Worm (Caenorhabditis elegans) whole organism, young adult: ENCODE data around the gene epg-7.

Experiments used
- B0035.1 ChIP-seq: sonication (generic microtip); optimal IDR thresholded peaks from 2 replicates; lab custom pipeline; 2016; ENCODE audit warnings: missing genetic modification characterization, mild to moderate bottlenecking, missing compliant biosample characterization, missing genotype, missing genetic modification reagents
- B0261.1 ChIP-seq: sonication (generic microtip); optimal IDR thresholded peaks from 2 replicates; lab custom pipeline; 2016; ENCODE audit warnings: mild to moderate bottlenecking, missing genetic modification characterization, moderate library complexity, missing compliant biosample characterization
- F22D6.2 ChIP-seq: sonication (generic microtip); optimal IDR thresholded peaks from 2 replicates; lab custom pipeline; 2016; ENCODE audit warnings: mild to moderate bottlenecking, missing genetic modification characterization, missing compliant biosample characterization
- F23B12.7 ChIP-seq: sonication (generic microtip); optimal IDR thresholded peaks from 2 replicates; lab custom pipeline; 2017; ENCODE audit warnings: missing genetic modification characterization, mild to moderate bottlenecking, missing compliant biosample characterization, antibody characterized with exemption, moderate library complexity; ENCODE audit not compliant: insufficient read depth
- F39B2.1 ChIP-seq: fragments of 200-800 bp; sonication (Bioruptor generic); IDR thresholded peaks from 2 replicates; pipeline ENCODE4 v1.3.6; 2022; ENCODE audit warnings: missing genetic modification reagents, missing genetic modification characterization, missing compliant biosample characterization
- F57A8.1 ChIP-seq: fragments of 200-800 bp; sonication (Bioruptor generic); optimal IDR thresholded peaks from 2 replicates; lab custom pipeline; 2018; ENCODE audit warnings: mild to moderate bottlenecking, missing genetic modification characterization, moderate library complexity, missing compliant biosample characterization
- K11D2.4 ChIP-seq: fragments of 200-800 bp; sonication (Bioruptor generic); IDR thresholded peaks from 2 replicates; pipeline ENCODE4 v1.3.6; 2022; ENCODE audit warnings: missing genetic modification reagents, missing genetic modification characterization, missing compliant biosample characterization
- K12H6.12 ChIP-seq: fragments of 200-800 bp; sonication (Bioruptor generic); optimal IDR thresholded peaks from 2 replicates; lab custom pipeline; 2018; ENCODE audit warnings: mild to moderate bottlenecking, missing genetic modification characterization, missing compliant biosample characterization
- Y56A3A.18 ChIP-seq: fragments of 200-800 bp; sonication (Bioruptor generic); IDR thresholded peaks from 2 replicates; pipeline ENCODE4 v1.3.6; 2022; ENCODE audit warnings: missing genetic modification reagents, missing genetic modification characterization, missing compliant biosample characterization
- ZK185.1 ChIP-seq: sonication (generic microtip); optimal IDR thresholded peaks from 2 replicates; lab custom pipeline; 2016; ENCODE audit warnings: mild to moderate bottlenecking, missing genetic modification characterization, missing compliant biosample characterization; ENCODE audit not compliant: poor library complexity, severe bottlenecking
- aptf-2 ChIP-seq: fragments of 200-800 bp; sonication (Bioruptor generic); conservative IDR thresholded peaks from 2 replicates; pipeline ENCODE4 v1.3.6; 2022; ENCODE audit warnings: missing genetic modification reagents, missing genetic modification characterization, missing compliant biosample characterization
- aptf-3 ChIP-seq: fragments of 200-800 bp; sonication (Bioruptor generic); IDR thresholded peaks from 2 replicates; pipeline ENCODE4 v1.3.6; 2022; ENCODE audit warnings: missing genetic modification characterization, missing compliant biosample characterization
- atf-7 ChIP-seq: sonication (generic microtip); optimal IDR thresholded peaks from 2 replicates; lab custom pipeline; 2017; ENCODE audit warnings: mild to moderate bottlenecking, missing genetic modification characterization, missing compliant biosample characterization
- athp-1 ChIP-seq: sonication (generic microtip); optimal IDR thresholded peaks from 2 replicates; lab custom pipeline; 2017; ENCODE audit warnings: mild to moderate bottlenecking, missing genetic modification characterization, missing compliant biosample characterization
- cebp-1 ChIP-seq, 2 experiments: fragments of 200-800 bp in 1 of 2; sonication (Bioruptor generic) in 1 of 2; sonication (generic microtip) in 1 of 2; IDR thresholded peaks in 1 of 2; optimal IDR thresholded peaks in 1 of 2; 2 replicates each; pipeline versions ENCODE4 v1.3.6 to Lab custom; 2017 to 2022; ENCODE audit warnings: missing compliant biosample characterization in 2 of 2, missing genetic modification characterization in 2 of 2, mild to moderate bottlenecking in 1 of 2, missing genetic modification reagents in 1 of 2, moderate library complexity in 1 of 2
- ceh-27 ChIP-seq: fragments of 200-800 bp; sonication (Bioruptor generic); optimal IDR thresholded peaks from 2 replicates; lab custom pipeline; 2018; ENCODE audit warnings: mild to moderate bottlenecking, missing genetic modification characterization, moderate library complexity, missing compliant biosample characterization
- chd-7 ChIP-seq: sonication (generic microtip); optimal IDR thresholded peaks from 2 replicates; lab custom pipeline; 2016; ENCODE audit warnings: mild to moderate bottlenecking, missing genetic modification characterization, moderate library complexity, missing compliant biosample characterization
- dox-1 ChIP-seq: fragments of 200-800 bp; sonication (Bioruptor generic); IDR thresholded peaks from 2 replicates; pipeline ENCODE4 v1.3.6; 2022; ENCODE audit warnings: missing genetic modification reagents, missing genetic modification characterization, missing compliant biosample characterization
- efl-1 ChIP-seq: fragments of 150-350 bp; optimal IDR thresholded peaks from 2 replicates; lab custom pipeline; 2014; ENCODE audit warnings: missing biosample characterization, missing genetic modification reagents, missing genetic modification characterization
- ekl-4 ChIP-seq: fragments of 200-800 bp; sonication (Bioruptor generic); IDR thresholded peaks from 2 replicates; pipeline ENCODE4 v1.3.6; 2022; ENCODE audit warnings: missing genetic modification reagents, missing genetic modification characterization, missing compliant biosample characterization
- hlh-26 ChIP-seq: fragments of 200-800 bp; sonication (Bioruptor generic); conservative IDR thresholded peaks from 2 replicates; pipeline ENCODE4 v1.3.6; 2022; ENCODE audit warnings: missing genetic modification reagents, missing genetic modification characterization, missing compliant biosample characterization
- hmg-1.2 ChIP-seq: fragments of 200-800 bp; sonication (Bioruptor generic); IDR thresholded peaks from 2 replicates; pipeline ENCODE4 v1.3.6; 2022; ENCODE audit warnings: missing genetic modification reagents, missing genetic modification characterization, missing compliant biosample characterization
- let-526 ChIP-seq: fragments of 200-800 bp; sonication (Bioruptor generic); IDR thresholded peaks from 2 replicates; pipeline ENCODE4 v1.3.6; 2022; ENCODE audit warnings: missing genetic modification reagents, missing genetic modification characterization, missing compliant biosample characterization
- let-607 ChIP-seq, 2 experiments: fragments of 200-800 bp in 1 of 2; sonication (Bioruptor generic) in 1 of 2; sonication (generic microtip) in 1 of 2; optimal IDR thresholded peaks; 2 replicates each; lab custom pipeline; 2016 to 2018; ENCODE audit warnings: mild to moderate bottlenecking in 2 of 2, missing compliant biosample characterization in 2 of 2, missing genetic modification characterization in 2 of 2, moderate library complexity in 2 of 2, missing genotype in 1 of 2
- lin-26 ChIP-seq: fragments of 200-800 bp; sonication (Bioruptor generic); IDR thresholded peaks from 2 replicates; pipeline ENCODE4 v1.3.6; 2022; ENCODE audit warnings: missing genetic modification reagents, missing genetic modification characterization, missing compliant biosample characterization
- lin-35 ChIP-seq, 3 experiments: fragments of 150-350 bp in 2 of 3; sonication (generic microtip) in 1 of 3; optimal IDR thresholded peaks; 2 replicates each; lab custom pipeline; 2014 to 2018; ENCODE audit warnings: missing biosample characterization in 3 of 3, missing genetic modification characterization in 3 of 3, missing genetic modification reagents in 3 of 3
- lir-1 ChIP-seq: fragments of 200-800 bp; sonication (Bioruptor generic); conservative IDR thresholded peaks from 2 replicates; pipeline ENCODE4 v1.3.6; 2022; ENCODE audit warnings: missing genetic modification reagents, missing genetic modification characterization, missing compliant biosample characterization
- lsl-1 ChIP-seq: fragments of 200-800 bp; sonication (Bioruptor generic); optimal IDR thresholded peaks from 2 replicates; lab custom pipeline; 2018; ENCODE audit warnings: mild to moderate bottlenecking, missing genetic modification characterization, moderate library complexity, missing compliant biosample characterization
- madf-8 ChIP-seq: fragments of 200-800 bp; sonication (Bioruptor generic); conservative IDR thresholded peaks from 2 replicates; pipeline ENCODE4 v1.3.6; 2022; ENCODE audit warnings: missing genetic modification reagents, missing genetic modification characterization, missing compliant biosample characterization
- mcd-1 ChIP-seq: fragments of 200-800 bp; sonication (Bioruptor generic); IDR thresholded peaks from 2 replicates; pipeline ENCODE4 v1.3.6; 2022; ENCODE audit warnings: missing genetic modification reagents, missing genetic modification characterization, missing compliant biosample characterization
- mel-28 ChIP-seq: sonication (generic microtip); optimal IDR thresholded peaks from 2 replicates; lab custom pipeline; 2016; ENCODE audit warnings: borderline replicate concordance, mild to moderate bottlenecking, missing genetic modification characterization, missing compliant biosample characterization
- nhr-27 ChIP-seq: fragments of 200-800 bp; sonication (Bioruptor generic); optimal IDR thresholded peaks from 2 replicates; lab custom pipeline; 2018; ENCODE audit warnings: mild to moderate bottlenecking, missing genetic modification characterization, moderate library complexity, missing compliant biosample characterization
- rcor-1 ChIP-seq: fragments of 200-800 bp; sonication (Bioruptor generic); IDR thresholded peaks from 2 replicates; pipeline ENCODE4 v1.3.6; 2022; ENCODE audit warnings: missing genetic modification reagents, missing genetic modification characterization, missing compliant biosample characterization
- repo-1 ChIP-seq: sonication (generic microtip); optimal IDR thresholded peaks from 2 replicates; lab custom pipeline; 2017; ENCODE audit warnings: mild to moderate bottlenecking, missing genetic modification characterization, missing compliant biosample characterization
- snpc-1.3 ChIP-seq: sonication (generic microtip); optimal IDR thresholded peaks from 2 replicates; lab custom pipeline; 2017; ENCODE audit warnings: missing genetic modification characterization, mild to moderate bottlenecking, missing compliant biosample characterization, antibody characterized with exemption, moderate library complexity, missing genotype, missing genetic modification reagents; ENCODE audit not compliant: insufficient read depth
- snpc-3.4 ChIP-seq: sonication (generic microtip); optimal IDR thresholded peaks from 2 replicates; lab custom pipeline; 2017; ENCODE audit warnings: missing genetic modification characterization, mild to moderate bottlenecking, missing compliant biosample characterization, antibody characterized with exemption, moderate library complexity, missing genotype, missing genetic modification reagents
- somi-1 ChIP-seq: fragments of 200-800 bp; sonication (Bioruptor generic); optimal IDR thresholded peaks from 2 replicates; lab custom pipeline; 2018; ENCODE audit warnings: mild to moderate bottlenecking, missing genetic modification characterization, missing compliant biosample characterization
- tbp1 ChIP-seq: fragments of 200-800 bp; sonication (Bioruptor generic); optimal IDR thresholded peaks from 2 replicates; lab custom pipeline; 2018; ENCODE audit warnings: mild to moderate bottlenecking, missing genetic modification characterization, missing compliant biosample characterization
- tlf-1 ChIP-seq: fragments of 200-800 bp; sonication (Bioruptor generic); optimal IDR thresholded peaks from 2 replicates; lab custom pipeline; 2018; ENCODE audit warnings: mild to moderate bottlenecking, missing genetic modification characterization, missing compliant biosample characterization
- zfh-2 ChIP-seq: fragments of 200-800 bp; sonication (Bioruptor generic); conservative IDR thresholded peaks from 2 replicates; pipeline ENCODE4 v1.3.6; 2022; ENCODE audit warnings: missing genetic modification reagents, missing genetic modification characterization, missing compliant biosample characterization
- zim-3 ChIP-seq: sonication (generic microtip); optimal IDR thresholded peaks from 2 replicates; lab custom pipeline; 2017; ENCODE audit warnings: mild to moderate bottlenecking, missing genetic modification characterization, moderate library complexity, missing compliant biosample characterization
- ztf-18 ChIP-seq: sonication (generic microtip); optimal IDR thresholded peaks from 2 replicates; lab custom pipeline; 2016; ENCODE audit warnings: missing genotype, mild to moderate bottlenecking, missing genetic modification characterization, missing compliant biosample characterization
- ztf-22 ChIP-seq: fragments of 200-800 bp; sonication (Bioruptor generic); optimal IDR thresholded peaks from 2 replicates; lab custom pipeline; 2018; ENCODE audit warnings: mild to moderate bottlenecking, missing genetic modification characterization, moderate library complexity, missing compliant biosample characterization
- ztf-25 ChIP-seq: fragments of 200-800 bp; sonication (Bioruptor generic); IDR thresholded peaks from 2 replicates; pipeline ENCODE4 v1.3.6; 2022; ENCODE audit warnings: missing genetic modification reagents, missing genetic modification characterization, missing compliant biosample characterization
- ztf-3 ChIP-seq: fragments of 200-800 bp; sonication (Bioruptor generic); optimal IDR thresholded peaks from 2 replicates; lab custom pipeline; 2018; ENCODE audit warnings: mild to moderate bottlenecking, missing genetic modification characterization, missing compliant biosample characterization
- ztf-6 ChIP-seq: fragments of 200-800 bp; sonication (Bioruptor generic); IDR thresholded peaks from 2 replicates; pipeline ENCODE4 v1.3.6; 2022; ENCODE audit warnings: missing genetic modification reagents, missing genetic modification characterization, missing compliant biosample characterization

The epg-7 gene

ce11 chrX:7334302-7334724, at the start of gene epg-7:
epg-7 (plus strand) TSS chrX:7334714.
- no peak for TF ChIP-seq efl-1 (GFP tag; lab: Kevin White, UChicago)
- peak; percentile 88 for TF ChIP-seq hmg-1.2 (GFP tag; lab: Robert Waterston, UW)
- TF ChIP-seq lir-1 (GFP tag; lab: Robert Waterston, UW): peak; percentile 91
- TF ChIP-seq tlf-1 (GFP tag; lab: Kevin White, UChicago): peak; percentile 62
- TF ChIP-seq ztf-6: peak; percentile 80; the same call in 1 of the 2 replicates
- no peak for TF ChIP-seq lin-26
- TF ChIP-seq ztf-3 (GFP tag; lab: Kevin White, UChicago): peak; percentile 45
- no peak for TF ChIP-seq zim-3 (tag; lab: Kevin White, UChicago)
- no peak for TF ChIP-seq madf-8 (GFP tag; lab: Robert Waterston, UW)
- peak; percentile 92 for TF ChIP-seq ceh-27 (GFP tag; lab: Kevin White, UChicago)
- 0 out of 2 replicates have a peak, but pooled peaks have one; percentile 26 for TF ChIP-seq ztf-25 (GFP tag; lab: Robert Waterston, UW)
- peak; percentile 60 for TF ChIP-seq F22D6.2
- TF ChIP-seq B0035.1 (tag; lab: Kevin White, UChicago): no peak
- TF ChIP-seq F39B2.1 (GFP tag; lab: Robert Waterston, UW): no peak
- TF ChIP-seq K11D2.4 (GFP tag; lab: Robert Waterston, UW): peak; percentile 84
- TF ChIP-seq ztf-18 (tag; lab: Kevin White, UChicago): peak; percentile 57
- TF ChIP-seq somi-1: peak; percentile 81
- peak; percentile 78 for TF ChIP-seq ztf-22
- peak; percentile 61 for TF ChIP-seq repo-1 (tag; lab: Kevin White, UChicago)
- TF ChIP-seq Y56A3A.18 (GFP tag; lab: Robert Waterston, UW): 0 out of 2 replicates have a peak, but pooled peaks have one; percentile 51
- TF ChIP-seq F23B12.7 (tag; lab: Kevin White, UChicago): peak; percentile 49
- TF ChIP-seq let-526 (GFP tag; lab: Robert Waterston, UW): peak; percentile 88
- no peak for TF ChIP-seq nhr-27 (tag; lab: Kevin White, UChicago)
- peak; percentile 85 for TF ChIP-seq athp-1 (tag; lab: Kevin White, UChicago)
- peak; percentile 50 to 79 for TF ChIP-seq let-607 (tag; optimal IDR thresholded peaks at IDR 0.05; lab: Kevin White, UChicago)
- TF ChIP-seq snpc-3.4: peak; percentile 2
- no peak for TF ChIP-seq snpc-1.3 (tag; lab: Kevin White, UChicago)
- no peak for TF ChIP-seq aptf-3
- peak in 1 of 3 experiments; percentile 85 for TF ChIP-seq lin-35 (GFP tag; optimal IDR thresholded peaks at IDR 0.05; lab: Kevin White, UChicago)
- TF ChIP-seq dox-1 (GFP tag; lab: Robert Waterston, UW): peak; percentile 91
- TF ChIP-seq ZK185.1: peak; percentile 74
- TF ChIP-seq atf-7 (tag; lab: Kevin White, UChicago): peak; percentile 83
- no peak for TF ChIP-seq mel-28 (tag; lab: Kevin White, UChicago)
- peak; percentile 81 for TF ChIP-seq mcd-1 (GFP tag; lab: Robert Waterston, UW)
- TF ChIP-seq B0261.1: peak; percentile 5
- peak; percentile 66 for TF ChIP-seq tbp1
- TF ChIP-seq aptf-2 (GFP tag; lab: Robert Waterston, UW): no peak; the same call in 1 of the 2 replicates
- TF ChIP-seq ekl-4 (GFP tag; lab: Robert Waterston, UW): peak; percentile 80
- peak; percentile 86 for TF ChIP-seq cebp-1 (GFP tag; IDR thresholded peaks at IDR 0.05; lab: Robert Waterston, UW)
- TF ChIP-seq cebp-1 (tag; optimal IDR thresholded peaks at IDR 0.05; lab: Kevin White, UChicago): peak; percentile 96
- TF ChIP-seq F57A8.1: no peak
- peak; percentile 98 for TF ChIP-seq zfh-2 (GFP tag; lab: Robert Waterston, UW)
- TF ChIP-seq K12H6.12 (tag; lab: Kevin White, UChicago): peak; percentile 95
- TF ChIP-seq rcor-1: peak; percentile 82
- TF ChIP-seq lsl-1 (GFP tag; lab: Kevin White, UChicago): no peak
- TF ChIP-seq hlh-26 (GFP tag; lab: Robert Waterston, UW): no peak
- TF ChIP-seq chd-7: peak; percentile 90
